Worm (Caenorhabditis elegans) whole organism, young adult: Measurements from ENCODE around the gene clec-56.

Experiments used
- F39B2.1 ChIP-seq: fragments of 200-800 bp; sonication (Bioruptor generic); IDR thresholded peaks from 2 replicates; pipeline ENCODE4 v1.3.6; 2022; ENCODE audit warnings: missing genetic modification reagents, missing genetic modification characterization, missing compliant biosample characterization
- akir-1 ChIP-seq: fragments of 200-800 bp; sonication (Bioruptor generic); optimal IDR thresholded peaks from 2 replicates; lab custom pipeline; 2018; ENCODE audit warnings: mild to moderate bottlenecking, missing genetic modification characterization, moderate library complexity, missing compliant biosample characterization
- ama-1 ChIP-seq, 3 experiments: fragments of 150-350 bp in 1 of 3; sonication (generic microtip) in 2 of 3; optimal IDR thresholded peaks; 2 replicates each; lab custom pipeline; 2014 to 2018; ENCODE audit warnings: missing biosample characterization in 2 of 3, missing genetic modification characterization in 2 of 3, missing genetic modification reagents in 2 of 3
- dpl-1 ChIP-seq: fragments of 150-350 bp; optimal IDR thresholded peaks from 2 replicates; lab custom pipeline; 2014; ENCODE audit warnings: missing biosample characterization, missing genetic modification reagents, missing genetic modification characterization
- hrde-1 ChIP-seq: sonication (generic microtip); optimal IDR thresholded peaks from 2 replicates; lab custom pipeline; 2016; ENCODE audit warnings: missing genetic modification characterization, mild to moderate bottlenecking, missing compliant biosample characterization, moderate library complexity, missing genotype, missing genetic modification reagents, borderline replicate concordance
- lin-54 ChIP-seq: fragments of 200-800 bp; sonication (Bioruptor generic); optimal IDR thresholded peaks from 2 replicates; lab custom pipeline; 2018; ENCODE audit warnings: mild to moderate bottlenecking, missing genetic modification characterization, missing compliant biosample characterization
- madf-3 ChIP-seq: fragments of 200-800 bp; sonication (Bioruptor generic); IDR thresholded peaks from 2 replicates; pipeline ENCODE4 v1.3.6; 2022; ENCODE audit warnings: missing genetic modification reagents, missing genetic modification characterization, missing compliant biosample characterization
- pha-4 ChIP-seq: fragments of 150-350 bp; sonication (generic microtip); optimal IDR thresholded peaks from 2 replicates; lab custom pipeline; 2014; ENCODE audit warnings: missing biosample characterization, missing genetic modification reagents, missing genetic modification characterization
- snpc-4 ChIP-seq, 5 experiments: fragments of 150-350 bp in 1 of 5; sonication (generic microtip) in 4 of 5; optimal IDR thresholded peaks; 2 replicates each; lab custom pipeline; 2014 to 2018; ENCODE audit warnings: missing genetic modification characterization in 5 of 5, missing biosample characterization in 3 of 5, antibody characterized with exemption in 2 of 5, mild to moderate bottlenecking in 2 of 5, missing compliant biosample characterization in 2 of 5, missing genotype in 2 of 5, moderate library complexity in 2 of 5, missing genetic modification reagents in 1 of 5
- tbx-9 ChIP-seq: sonication (generic microtip); optimal IDR thresholded peaks from 2 replicates; lab custom pipeline; 2016; ENCODE audit warnings: borderline replicate concordance, missing genetic modification characterization, inconsistent platforms, missing compliant biosample characterization
- unc-62 ChIP-seq: fragments of 150-350 bp; optimal IDR thresholded peaks from 2 replicates; lab custom pipeline; 2014; ENCODE audit warnings: missing biosample characterization, missing genetic modification reagents, missing genetic modification characterization
- ztf-3 ChIP-seq: fragments of 200-800 bp; sonication (Bioruptor generic); optimal IDR thresholded peaks from 2 replicates; lab custom pipeline; 2018; ENCODE audit warnings: mild to moderate bottlenecking, missing genetic modification characterization, missing compliant biosample characterization

ce11 chrV:14501136-14501535 is 26.9 kb downstream of the clec-56 start, which contains the start of gene R02D5.24:
- no peak for TF ChIP-seq F39B2.1 (GFP tag; lab: Robert Waterston, UW)
- no peak for TF ChIP-seq dpl-1
- no peak for TF ChIP-seq ama-1 (optimal IDR thresholded peaks at IDR 0.05; lab: Kevin White, UChicago)
- TF ChIP-seq ama-1 (GFP tag; optimal IDR thresholded peaks at IDR 0.05; lab: Kevin White, UChicago): no peak
- TF ChIP-seq ztf-3 (GFP tag; lab: Kevin White, UChicago): no peak
- no peak for TF ChIP-seq unc-62
- no peak for TF ChIP-seq snpc-4 (GFP tag; optimal IDR thresholded peaks at IDR 0.05; lab: Kevin White, UChicago)
- TF ChIP-seq snpc-4 (tag; optimal IDR thresholded peaks at IDR 0.05; lab: Kevin White, UChicago): no peak
- no peak for TF ChIP-seq pha-4 (tag; lab: Kevin White, UChicago)
- TF ChIP-seq madf-3 (GFP tag; lab: Robert Waterston, UW): no peak
- TF ChIP-seq tbx-9 (tag; lab: Kevin White, UChicago): no peak
- no peak for TF ChIP-seq lin-54 (GFP tag; lab: Kevin White, UChicago)
- TF ChIP-seq akir-1 (GFP tag; lab: Kevin White, UChicago): no peak
- no peak for TF ChIP-seq hrde-1 (tag; lab: Kevin White, UChicago)
